Fruit fly (Drosophila melanogaster): Measurements from ENCODE around the gene plh.

DNA sequence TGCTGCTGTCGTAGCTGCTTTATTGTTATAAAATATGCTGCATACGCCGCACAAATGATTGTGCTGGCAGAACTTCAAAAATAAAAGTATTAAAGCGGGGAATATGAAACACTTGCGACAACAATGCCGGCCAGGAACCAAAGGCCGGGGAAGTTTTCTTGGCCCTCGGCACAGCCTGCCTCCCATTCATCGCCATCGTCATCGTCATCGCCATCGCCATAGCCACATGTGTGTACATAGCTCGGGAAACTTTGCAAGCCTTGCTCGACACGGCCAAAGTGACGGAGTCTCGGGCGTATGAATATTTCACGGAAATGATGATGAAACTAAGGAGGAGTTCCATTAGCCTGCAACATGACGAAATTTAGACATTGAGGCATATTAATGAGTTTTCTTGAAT, 11.6 kb upstream of the plh start:
- TF ChIP-seq trem (tag; optimal IDR thresholded peaks at IDR 0.05) = no peak
- TF ChIP-seq ase (GFP tag; IDR thresholded peaks at IDR 0.05) = no peak
- TF ChIP-seq sob (GFP tag; IDR thresholded peaks at IDR 0.05) = no peak
- TF ChIP-seq wor (GFP tag; IDR thresholded peaks at IDR 0.05) = no peak
- TF ChIP-seq CG4328 (GFP tag; optimal IDR thresholded peaks at IDR 0.05) = no peak
